Worm (Caenorhabditis elegans): Measurements from ENCODE around the gene K09E9.4.

DNA sequence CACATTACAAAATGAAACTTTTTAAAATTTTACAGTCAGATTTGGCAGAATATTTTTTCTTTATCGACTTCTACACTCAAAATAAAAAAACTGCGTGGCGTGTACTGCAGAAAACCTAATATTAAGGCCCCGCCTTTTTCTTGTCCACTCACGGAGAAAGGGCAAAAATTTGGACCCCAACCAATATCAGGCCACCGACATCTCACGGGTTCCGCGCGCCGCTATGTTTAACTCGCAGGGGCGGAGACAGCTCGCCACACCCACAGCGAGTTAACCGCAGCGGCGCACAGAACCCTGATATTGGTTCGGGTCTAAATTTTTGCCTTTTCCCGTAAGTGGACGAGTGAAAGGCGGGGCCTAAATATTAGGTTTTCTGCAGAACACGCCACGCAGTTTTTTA, 33.5 kb upstream of the K09E9.4 start:
- no peak for TF ChIP-seq unc-62 (GFP tag; optimal IDR thresholded peaks at IDR 0.05)
- no peak for TF ChIP-seq lin-39 (tag; optimal IDR thresholded peaks at IDR 0.05)
- no peak for TF ChIP-seq mbf-1 (tag; optimal IDR thresholded peaks at IDR 0.05)
- no peak for TF ChIP-seq skn-1 (tag; optimal IDR thresholded peaks at IDR 0.05)
- TF ChIP-seq lsy-2 (tag; optimal IDR thresholded peaks at IDR 0.05) = no peak
- no peak for TF ChIP-seq unc-39 (tag; optimal IDR thresholded peaks at IDR 0.05)
- no peak for TF ChIP-seq ama-1 (optimal IDR thresholded peaks at IDR 0.05)
- TF ChIP-seq nhr-11 (tag; optimal IDR thresholded peaks at IDR 0.05) = no peak
